Fruit fly (Drosophila melanogaster) whole organism, embryonic: ENCODE data around the gene sima.

ENCODE experiments used
- Atf3 ChIP-seq: fragments of 200-800 bp; sonication (Bioruptor generic); optimal IDR thresholded peaks from 3 replicates; lab custom pipeline; 2016; ENCODE audit warnings: missing biosample characterization, missing genetic modification characterization
- B-H2 ChIP-seq: fragments of 200-800 bp; sonication (Bioruptor generic); optimal IDR thresholded peaks from 2 replicates; lab custom pipeline; 2018; ENCODE audit warnings: missing biosample characterization, mild to moderate bottlenecking, missing genetic modification characterization
- Bgb ChIP-seq: fragments of 200-800 bp; sonication (Bioruptor generic); IDR thresholded peaks from 2 replicates; pipeline ENCODE4 v1.3.6; 2022; ENCODE audit warnings: missing biosample characterization, missing genetic modification characterization; ENCODE audit not compliant: partially characterized antibody
- CG10366 ChIP-seq: fragments of 200-800 bp; sonication (Bioruptor generic); IDR thresholded peaks from 2 replicates; pipeline ENCODE4 v1.3.6; 2022; ENCODE audit warnings: missing biosample characterization, missing genetic modification characterization
- CG12769 ChIP-seq: fragments of 200-800 bp; sonication (Bioruptor generic); optimal IDR thresholded peaks from 2 replicates; lab custom pipeline; 2019; ENCODE audit warnings: missing biosample characterization, mild to moderate bottlenecking, missing genetic modification characterization, moderate library complexity
- CG13287 ChIP-seq: fragments of 200-800 bp; sonication (Bioruptor generic); IDR thresholded peaks from 2 replicates; pipeline ENCODE4 v1.3.6; 2022; ENCODE audit warnings: missing biosample characterization, missing genetic modification characterization; ENCODE audit not compliant: partially characterized antibody
- CG1529 ChIP-seq: fragments of 200-800 bp; sonication (Bioruptor generic); optimal IDR thresholded peaks from 3 replicates; lab custom pipeline; 2018; ENCODE audit warnings: missing biosample characterization, missing genetic modification characterization
- CG15514 ChIP-seq: fragments of 200-800 bp; sonication (Bioruptor generic); optimal IDR thresholded peaks from 3 replicates; lab custom pipeline; 2017; ENCODE audit warnings: missing biosample characterization, missing genetic modification characterization, mild to moderate bottlenecking, moderate library complexity, missing genetic modification reagents
- CG2712 ChIP-seq: fragments of 200-800 bp; optimal IDR thresholded peaks from 3 replicates; lab custom pipeline; 2019; ENCODE audit warnings: missing biosample characterization, mild to moderate bottlenecking, missing genetic modification characterization, moderate library complexity
- CG33213 ChIP-seq: fragments of 200-800 bp; sonication (Bioruptor generic); optimal IDR thresholded peaks from 3 replicates; lab custom pipeline; 2016; ENCODE audit warnings: missing biosample characterization, missing genetic modification characterization
- CG42726 ChIP-seq: fragments of 200-800 bp; sonication (Bioruptor generic); IDR thresholded peaks from 2 replicates; pipeline ENCODE4 v1.3.6; 2022; ENCODE audit warnings: missing biosample characterization, missing genetic modification characterization; ENCODE audit not compliant: partially characterized antibody
- CG4617 ChIP-seq: fragments of 200-800 bp; sonication (Bioruptor generic); optimal IDR thresholded peaks from 3 replicates; lab custom pipeline; 2016; ENCODE audit warnings: missing biosample characterization, missing genetic modification characterization, borderline replicate concordance
- CG6654 ChIP-seq: fragments of 200-800 bp; sonication (Bioruptor generic); optimal IDR thresholded peaks from 2 replicates; lab custom pipeline; 2017; ENCODE audit warnings: missing biosample characterization, mild to moderate bottlenecking, missing genetic modification characterization
- CG6854 ChIP-seq: fragments of 200-800 bp; sonication (Bioruptor generic); optimal IDR thresholded peaks from 3 replicates; lab custom pipeline; 2017; ENCODE audit warnings: missing biosample characterization, mild to moderate bottlenecking, missing genetic modification characterization
- CG7987 ChIP-seq: fragments of 200-800 bp; sonication (Bioruptor generic); optimal IDR thresholded peaks from 2 replicates; lab custom pipeline; 2018; ENCODE audit warnings: missing biosample characterization, mild to moderate bottlenecking, missing genetic modification characterization, moderate library complexity
- CG8478 ChIP-seq: fragments of >200 bp; optimal IDR thresholded peaks from 2 replicates; lab custom pipeline; 2018
- CG9797 ChIP-seq: fragments of 200-800 bp; sonication (Bioruptor generic); optimal IDR thresholded peaks from 3 replicates; lab custom pipeline; 2018; ENCODE audit warnings: missing biosample characterization, mild to moderate bottlenecking, missing genetic modification characterization
- CG9817 ChIP-seq: fragments of 200-800 bp; sonication (Bioruptor generic); optimal IDR thresholded peaks from 2 replicates; lab custom pipeline; 2018; ENCODE audit warnings: missing biosample characterization, mild to moderate bottlenecking, missing genetic modification characterization, moderate library complexity
- D ChIP-seq, 2 experiments: fragments of 200-800 bp in 1 of 2; fragments of >200 bp in 1 of 2; sonication (Bioruptor generic) in 1 of 2; optimal IDR thresholded peaks; 2 replicates in 1 of 2; 3 replicates in 1 of 2; lab custom pipeline; 2017; ENCODE audit warnings: mild to moderate bottlenecking in 1 of 2, missing biosample characterization in 1 of 2, missing genetic modification characterization in 1 of 2, missing genetic modification reagents in 1 of 2
- Dek ChIP-seq: fragments of 200-800 bp; sonication (Bioruptor generic); optimal IDR thresholded peaks from 3 replicates; lab custom pipeline; 2019; ENCODE audit warnings: missing biosample characterization, mild to moderate bottlenecking, missing genetic modification characterization, moderate library complexity
- E2f2 ChIP-seq: fragments of 200-800 bp; sonication (Bioruptor generic); IDR thresholded peaks from 2 replicates; pipeline ENCODE4 v1.3.6; 2022; ENCODE audit warnings: missing biosample characterization, missing genetic modification characterization
- ERR ChIP-seq: fragments of 200-800 bp; sonication (Bioruptor generic); optimal IDR thresholded peaks from 2 replicates; lab custom pipeline; 2016; ENCODE audit warnings: missing biosample characterization, missing genetic modification characterization
- HLHmδ ChIP-seq: fragments of 200-800 bp; sonication (Bioruptor generic); optimal IDR thresholded peaks from 2 replicates; lab custom pipeline; 2018; ENCODE audit warnings: missing biosample characterization, mild to moderate bottlenecking, missing genetic modification characterization, moderate library complexity
- HmgZ ChIP-seq: fragments of 200-800 bp; sonication (Bioruptor generic); optimal IDR thresholded peaks from 2 replicates; lab custom pipeline; 2018; ENCODE audit warnings: missing biosample characterization, mild to moderate bottlenecking, missing genetic modification characterization
- Hr78 ChIP-seq, 2 experiments: fragments of 200-800 bp in 1 of 2; fragments of >200 bp in 1 of 2; sonication (Bioruptor generic) in 1 of 2; optimal IDR thresholded peaks; 2 replicates each; lab custom pipeline; 2017 to 2019; ENCODE audit warnings: missing biosample characterization in 2 of 2, missing genetic modification characterization in 2 of 2, mild to moderate bottlenecking in 1 of 2, moderate library complexity in 1 of 2
- MESR4 ChIP-seq: fragments of 200-800 bp; sonication (Bioruptor generic); optimal IDR thresholded peaks from 2 replicates; lab custom pipeline; 2018; ENCODE audit warnings: missing biosample characterization, mild to moderate bottlenecking, missing genetic modification characterization, moderate library complexity
- Mes4 ChIP-seq: fragments of 200-800 bp; sonication (Bioruptor generic); optimal IDR thresholded peaks from 2 replicates; lab custom pipeline; 2016; ENCODE audit warnings: missing biosample characterization, missing genetic modification characterization
- Opbp ChIP-seq: fragments of 200-800 bp; sonication (Bioruptor generic); IDR thresholded peaks from 3 replicates; pipeline ENCODE4 v1.3.6; 2022; ENCODE audit warnings: missing biosample characterization, missing genetic modification characterization; ENCODE audit not compliant: partially characterized antibody
- PHDP ChIP-seq: fragments of 200-800 bp; sonication (Bioruptor generic); optimal IDR thresholded peaks from 3 replicates; lab custom pipeline; 2018; ENCODE audit warnings: missing biosample characterization, mild to moderate bottlenecking, missing genetic modification characterization, moderate library complexity
- Sin3A ChIP-seq: fragments of >200 bp; optimal IDR thresholded peaks from 2 replicates; lab custom pipeline; 2018
- Sry-δ ChIP-seq: fragments of 200-800 bp; sonication (Bioruptor generic); optimal IDR thresholded peaks from 2 replicates; lab custom pipeline; 2016; ENCODE audit warnings: missing biosample characterization, missing genetic modification characterization
- ato ChIP-seq: fragments of 200-800 bp; sonication (Bioruptor generic); IDR thresholded peaks from 2 replicates; pipeline ENCODE4 v1.3.6; 2022; ENCODE audit warnings: missing biosample characterization, missing genetic modification characterization; ENCODE audit not compliant: partially characterized antibody
- bcd ChIP-seq: fragments of 200-800 bp; sonication (Bioruptor generic); optimal IDR thresholded peaks from 2 replicates; lab custom pipeline; 2017; ENCODE audit warnings: missing biosample characterization, mild to moderate bottlenecking, missing genetic modification characterization
- disco-r ChIP-seq: fragments of 200-800 bp; sonication (Bioruptor generic); optimal IDR thresholded peaks from 2 replicates; lab custom pipeline; 2016; ENCODE audit warnings: missing biosample characterization, missing genetic modification characterization
- dysf ChIP-seq: fragments of 200-800 bp; sonication (Bioruptor generic); IDR thresholded peaks from 3 replicates; pipeline ENCODE4 v1.3.6; 2022; ENCODE audit warnings: missing biosample characterization, missing genetic modification characterization
- hbn ChIP-seq: fragments of 200-800 bp; sonication (Bioruptor generic); IDR thresholded peaks from 2 replicates; pipeline ENCODE4 v1.3.6; 2022; ENCODE audit warnings: missing biosample characterization, missing genetic modification characterization; ENCODE audit not compliant: partially characterized antibody
- insv ChIP-seq, 2 experiments: fragments of 200-800 bp; sonication (Bioruptor generic); optimal IDR thresholded peaks; 3 replicates each; lab custom pipeline; 2016 to 2018; ENCODE audit warnings: missing biosample characterization in 2 of 2, missing genetic modification characterization in 2 of 2
- jigr1 ChIP-seq: fragments of 200-800 bp; sonication (Bioruptor generic); IDR thresholded peaks from 3 replicates; pipeline ENCODE4 v1.3.6; 2022; ENCODE audit warnings: missing biosample characterization, missing genetic modification characterization
- ken ChIP-seq: fragments of 200-800 bp; sonication (Bioruptor generic); IDR thresholded peaks from 3 replicates; pipeline ENCODE4 v1.3.6; 2022; ENCODE audit warnings: missing biosample characterization, missing genetic modification characterization
- knrl ChIP-seq: fragments of 200-800 bp; sonication (Bioruptor generic); IDR thresholded peaks from 3 replicates; pipeline ENCODE4 v1.3.6; 2022; ENCODE audit warnings: missing biosample characterization, missing genetic modification characterization; ENCODE audit not compliant: partially characterized antibody
- lmd ChIP-seq: fragments of 200-800 bp; sonication (Bioruptor generic); IDR thresholded peaks from 2 replicates; pipeline ENCODE4 v1.3.6; 2022; ENCODE audit warnings: missing biosample characterization, missing genetic modification characterization
- p53 ChIP-seq: fragments of 200-800 bp; sonication (Bioruptor generic); optimal IDR thresholded peaks from 2 replicates; lab custom pipeline; 2016; ENCODE audit warnings: missing biosample characterization, missing genetic modification characterization
- pzg ChIP-seq: fragments of 200-800 bp; sonication (Bioruptor generic); optimal IDR thresholded peaks from 3 replicates; lab custom pipeline; 2018; ENCODE audit warnings: missing biosample characterization, mild to moderate bottlenecking, missing genetic modification characterization, moderate library complexity
- sd ChIP-seq: fragments of 200-800 bp; sonication (Bioruptor generic); optimal IDR thresholded peaks from 3 replicates; lab custom pipeline; 2018; ENCODE audit warnings: missing biosample characterization, mild to moderate bottlenecking, missing genetic modification characterization, moderate library complexity
- sens ChIP-seq: fragments of 200-800 bp; sonication (Bioruptor generic); peaks from one replicate; lab custom pipeline; 2016; ENCODE audit warnings: missing biosample characterization, missing genetic modification characterization
- slbo ChIP-seq: fragments of 200-800 bp; sonication (Bioruptor generic); IDR thresholded peaks from 2 replicates; pipeline ENCODE4 v1.3.6; 2022; ENCODE audit warnings: missing biosample characterization, missing genetic modification characterization
- tna ChIP-seq: fragments of 200-800 bp; sonication (Bioruptor generic); IDR thresholded peaks from 2 replicates; pipeline ENCODE4 v1.3.6; 2022; ENCODE audit warnings: missing biosample characterization, missing genetic modification characterization; ENCODE audit not compliant: partially characterized antibody
- unpg ChIP-seq: fragments of 200-800 bp; sonication (Bioruptor generic); optimal IDR thresholded peaks from 3 replicates; lab custom pipeline; 2018; ENCODE audit warnings: missing biosample characterization, mild to moderate bottlenecking, missing genetic modification characterization, moderate library complexity

sima gene

DNA sequence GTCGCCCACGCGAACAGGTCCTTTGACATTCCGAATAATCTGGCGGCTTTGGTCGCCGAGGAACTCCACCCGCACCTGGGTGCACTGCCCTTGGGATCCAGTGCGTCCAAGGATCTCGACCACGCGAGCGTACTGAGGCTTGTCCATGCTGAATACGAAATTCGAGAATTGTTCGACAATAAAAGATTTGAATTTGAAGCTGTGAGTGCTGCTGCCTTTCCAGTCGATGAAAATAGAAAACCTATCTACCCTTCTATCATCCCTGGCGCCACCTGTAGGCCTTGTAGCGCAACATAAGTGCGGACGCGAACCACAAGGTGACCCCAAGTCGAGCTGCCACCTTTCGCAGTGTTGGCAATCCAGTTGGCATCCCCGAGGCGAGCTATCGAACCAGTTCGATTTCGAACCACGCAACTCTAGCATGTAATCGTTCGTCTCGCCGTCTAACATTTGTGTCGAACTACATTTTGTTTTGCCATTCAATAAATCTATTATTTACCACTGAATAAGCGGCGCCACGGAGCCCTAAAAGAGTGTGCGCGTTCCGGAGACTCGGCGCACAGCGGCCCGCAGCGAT, 35.6 kb upstream of the sima start, which contains the start of the genes RpS28a and Axn:
RpS28a (minus strand) TSS at position 197 of the 577 bp plus-strand sequence.
Axn (plus strand) TSS at position 391 of the 577 bp plus-strand sequence.
- peak in 1 of 2 experiments; percentile 33 for TF ChIP-seq insv (GFP tag; optimal IDR thresholded peaks at IDR 0.05; lab: Kevin White, UChicago)
- TF ChIP-seq CG9817 (tag; lab: Kevin White, UChicago), result peak; percentile 31
- no peak for TF ChIP-seq CG10366 (GFP tag; lab: Robert Waterston, UW)
- peak; percentile 57 for TF ChIP-seq CG13287
- TF ChIP-seq HmgZ (tag; lab: Kevin White, UChicago), result peak; percentile 31
- TF ChIP-seq CG6654 (GFP tag; lab: Kevin White, UChicago), result no peak
- peak; percentile 77 for TF ChIP-seq sens (GFP tag; lab: Kevin White, UChicago)
- peak; percentile 27 for TF ChIP-seq Mes4 (GFP tag; lab: Kevin White, UChicago)
- TF ChIP-seq jigr1 (GFP tag; lab: Robert Waterston, UW), result no peak
- peak; percentile 53 for TF ChIP-seq Bgb
- no peak for TF ChIP-seq CG6854
- no peak for TF ChIP-seq disco-r (GFP tag; lab: Kevin White, UChicago)
- peak; percentile 59 for TF ChIP-seq CG42726 (GFP tag; lab: Robert Waterston, UW)
- peak; percentile 81 for TF ChIP-seq CG8478 (lab: Kevin White, UChicago)
- peak; percentile 67 for TF ChIP-seq CG4617 (GFP tag; lab: Kevin White, UChicago)
- peak; percentile 57; the same call in 1 of the 2 replicates for TF ChIP-seq lmd (GFP tag; lab: Robert Waterston, UW)
- peak; percentile 52 for TF ChIP-seq slbo (GFP tag; lab: Robert Waterston, UW)
- peak; percentile 1; the same call in 1 of the 2 replicates for TF ChIP-seq ato (GFP tag; lab: Robert Waterston, UW)
- TF ChIP-seq Hr78 (GFP tag; optimal IDR thresholded peaks at IDR 0.05; lab: Kevin White, UChicago), result peak in 1 of 2 experiments; percentile 99
- peak; percentile 80 for TF ChIP-seq Sin3A
- TF ChIP-seq knrl (GFP tag; lab: Robert Waterston, UW), result peak; percentile 54; the same call in 2 of the 3 replicates
- TF ChIP-seq unpg (GFP tag; lab: Kevin White, UChicago), result no peak
- no peak; the same call in 1 of the 2 replicates for TF ChIP-seq tna (GFP tag; lab: Robert Waterston, UW)
- TF ChIP-seq CG33213 (GFP tag; lab: Kevin White, UChicago), result peak; percentile 78
- TF ChIP-seq PHDP (tag; lab: Kevin White, UChicago), result no peak
- TF ChIP-seq CG9797 (GFP tag; lab: Kevin White, UChicago), result peak; percentile 43
- peak; percentile 63 for TF ChIP-seq E2f2 (GFP tag; lab: Robert Waterston, UW)
- TF ChIP-seq sd (tag; lab: Kevin White, UChicago), result no peak
- TF ChIP-seq B-H2 (GFP tag; lab: Kevin White, UChicago), result peak; percentile 49
- TF ChIP-seq Opbp (GFP tag; lab: Robert Waterston, UW), result peak; percentile 56; the same call in 2 of the 3 replicates
- TF ChIP-seq Dek, result peak; percentile 1
- peak; percentile 37; the same call in 1 of the 3 replicates for TF ChIP-seq dysf
- TF ChIP-seq HLHmδ (GFP tag; lab: Kevin White, UChicago), result peak; percentile 64
- peak; percentile 98 for TF ChIP-seq pzg
- peak; percentile 44 for TF ChIP-seq CG2712 (tag; lab: Kevin White, UChicago)
- TF ChIP-seq Atf3 (GFP tag; lab: Kevin White, UChicago), result peak; percentile 18
- peak; percentile 39 for TF ChIP-seq p53
- no peak for TF ChIP-seq CG12769 (tag; lab: Kevin White, UChicago)
- TF ChIP-seq bcd, result no peak
- TF ChIP-seq CG7987 (GFP tag; lab: Kevin White, UChicago), result peak; percentile 39
- TF ChIP-seq hbn, result peak; percentile 42; the same call in 1 of the 2 replicates
- peak; percentile 100 for TF ChIP-seq CG15514 (GFP tag; lab: Kevin White, UChicago)
- 0 out of 3 replicates have a peak, but pooled peaks have one; percentile 41 for TF ChIP-seq ken (GFP tag; lab: Robert Waterston, UW)
- peak; percentile 76 for TF ChIP-seq Sry-δ (GFP tag; lab: Kevin White, UChicago)
- peak; percentile 81 for TF ChIP-seq D (optimal IDR thresholded peaks at IDR 0.05; lab: Kevin White, UChicago)
- TF ChIP-seq D (GFP tag; optimal IDR thresholded peaks at IDR 0.05; lab: Kevin White, UChicago), result no peak
- peak; percentile 94 for TF ChIP-seq MESR4 (GFP tag; lab: Kevin White, UChicago)
- TF ChIP-seq CG1529 (GFP tag; lab: Kevin White, UChicago), result no peak
- TF ChIP-seq ERR (GFP tag; lab: Kevin White, UChicago), result peak; percentile 94
